Fruit fly (Drosophila melanogaster) whole organism, embryonic: ENCODE measurements around the gene CG3529.

Experiments used
- Blimp-1 ChIP-seq: fragments of 200-800 bp; sonication (Bioruptor generic); optimal IDR thresholded peaks from 3 replicates; lab custom pipeline; 2018; ENCODE audit warnings: missing biosample characterization, missing genetic modification characterization, mild to moderate bottlenecking, moderate library complexity, missing genetic modification reagents
- CG11504 ChIP-seq: fragments of 200-800 bp; sonication (Bioruptor generic); optimal IDR thresholded peaks from 3 replicates; lab custom pipeline; 2019; ENCODE audit warnings: missing biosample characterization, mild to moderate bottlenecking, missing genetic modification characterization, moderate library complexity
- CG14050 ChIP-seq: fragments of 200-800 bp; sonication (Bioruptor generic); IDR thresholded peaks from 3 replicates; pipeline ENCODE4 v1.3.6; 2022; ENCODE audit warnings: missing biosample characterization, missing genetic modification characterization
- CG14441 ChIP-seq: fragments of 200-800 bp; sonication (Bioruptor generic); IDR thresholded peaks from 2 replicates; pipeline ENCODE4 v1.3.6; 2022; ENCODE audit warnings: missing biosample characterization, missing genetic modification characterization
- CG17612 ChIP-seq: fragments of 200-800 bp; sonication (Bioruptor generic); IDR thresholded peaks from 2 replicates; pipeline ENCODE4 v1.3.6; 2022; ENCODE audit warnings: missing biosample characterization, missing genetic modification characterization
- CG17912 ChIP-seq: fragments of 200-800 bp; sonication (Bioruptor generic); optimal IDR thresholded peaks from 2 replicates; lab custom pipeline; 2018; ENCODE audit warnings: missing biosample characterization, mild to moderate bottlenecking, missing genetic modification characterization
- CG18619 ChIP-seq: fragments of 200-800 bp; sonication (Bioruptor generic); optimal IDR thresholded peaks from 3 replicates; lab custom pipeline; 2017; ENCODE audit warnings: missing biosample characterization, mild to moderate bottlenecking, missing genetic modification characterization
- CG2678 ChIP-seq: fragments of 200-800 bp; sonication (Bioruptor generic); optimal IDR thresholded peaks from 3 replicates; lab custom pipeline; 2019; ENCODE audit warnings: missing biosample characterization, mild to moderate bottlenecking, missing genetic modification characterization, moderate library complexity
- CG31441 ChIP-seq: fragments of 200-800 bp; sonication (Bioruptor generic); IDR thresholded peaks from 2 replicates; pipeline ENCODE4 v1.3.6; 2022; ENCODE audit warnings: missing biosample characterization, missing genetic modification characterization
- CG8281 ChIP-seq: fragments of 200-800 bp; sonication (Bioruptor generic); optimal IDR thresholded peaks from 2 replicates; lab custom pipeline; 2018; ENCODE audit warnings: missing biosample characterization, mild to moderate bottlenecking, missing genetic modification characterization, moderate library complexity
- CG8290 ChIP-seq, 3 experiments: fragments of 200-800 bp; sonication (Bioruptor generic); optimal IDR thresholded peaks; 2 replicates each; lab custom pipeline; 2016 to 2019; ENCODE audit warnings: missing biosample characterization in 3 of 3, missing genetic modification characterization in 3 of 3, mild to moderate bottlenecking in 2 of 3, moderate library complexity in 1 of 3
- CG9932 ChIP-seq: fragments of 200-800 bp; sonication (Bioruptor generic); IDR thresholded peaks from 2 replicates; pipeline ENCODE4 v1.3.6; 2022; ENCODE audit warnings: missing biosample characterization, missing genetic modification characterization
- CoRest ChIP-seq: fragments of 200-800 bp; sonication (Bioruptor generic); optimal IDR thresholded peaks from 3 replicates; lab custom pipeline; 2018; ENCODE audit warnings: missing biosample characterization, mild to moderate bottlenecking, missing genetic modification characterization, moderate library complexity
- D19A ChIP-seq: fragments of 200-800 bp; optimal IDR thresholded peaks from 3 replicates; lab custom pipeline; 2019; ENCODE audit warnings: missing biosample characterization, mild to moderate bottlenecking, missing genetic modification characterization, moderate library complexity
- D19B ChIP-seq: fragments of 200-800 bp; sonication (Bioruptor generic); optimal IDR thresholded peaks from 2 replicates; lab custom pipeline; 2017; ENCODE audit warnings: missing biosample characterization, mild to moderate bottlenecking, missing genetic modification characterization
- Fer1 ChIP-seq: fragments of 200-800 bp; sonication (Bioruptor generic); optimal IDR thresholded peaks from 2 replicates; lab custom pipeline; 2017; ENCODE audit warnings: missing biosample characterization, mild to moderate bottlenecking, missing genetic modification characterization
- Hr3 ChIP-seq: fragments of 200-800 bp; sonication (Bioruptor generic); optimal IDR thresholded peaks from 3 replicates; lab custom pipeline; 2016; ENCODE audit warnings: missing biosample characterization, missing genetic modification characterization
- Hr51 ChIP-seq, 2 experiments: fragments of 200-800 bp; sonication (Bioruptor generic); optimal IDR thresholded peaks; 2 replicates in 1 of 2; 3 replicates in 1 of 2; lab custom pipeline; 2016 to 2018; ENCODE audit warnings: missing biosample characterization in 2 of 2, missing genetic modification characterization in 2 of 2, mild to moderate bottlenecking in 1 of 2, moderate library complexity in 1 of 2
- Kr ChIP-seq: fragments of 200-800 bp; sonication (Bioruptor generic); optimal IDR thresholded peaks from 2 replicates; lab custom pipeline; 2017; ENCODE audit warnings: missing biosample characterization, mild to moderate bottlenecking, missing genetic modification characterization
- Max ChIP-seq: fragments of 200-800 bp; sonication (Bioruptor generic); optimal IDR thresholded peaks from 2 replicates; lab custom pipeline; 2016; ENCODE audit warnings: missing biosample characterization, mild to moderate bottlenecking, missing genetic modification characterization
- Meics ChIP-seq: fragments of 200-800 bp; sonication (Bioruptor generic); optimal IDR thresholded peaks from 2 replicates; lab custom pipeline; 2017; ENCODE audit warnings: missing biosample characterization, mild to moderate bottlenecking, missing genetic modification characterization
- Oli ChIP-seq: fragments of 200-800 bp; sonication (Bioruptor generic); optimal IDR thresholded peaks from 2 replicates; lab custom pipeline; 2018; ENCODE audit warnings: missing biosample characterization, mild to moderate bottlenecking, missing genetic modification characterization, moderate library complexity
- PHDP ChIP-seq: fragments of 200-800 bp; sonication (Bioruptor generic); optimal IDR thresholded peaks from 3 replicates; lab custom pipeline; 2018; ENCODE audit warnings: missing biosample characterization, mild to moderate bottlenecking, missing genetic modification characterization, moderate library complexity
- Sox100B ChIP-seq: fragments of 200-800 bp; sonication (Bioruptor generic); optimal IDR thresholded peaks from 3 replicates; lab custom pipeline; 2018; ENCODE audit warnings: missing biosample characterization, mild to moderate bottlenecking, missing genetic modification characterization
- Sox102F ChIP-seq: fragments of 200-800 bp; sonication (Bioruptor generic); optimal IDR thresholded peaks from 2 replicates; lab custom pipeline; 2018; ENCODE audit warnings: missing biosample characterization, mild to moderate bottlenecking, missing genetic modification characterization, moderate library complexity
- Ssrp ChIP-seq: fragments of 200-800 bp; sonication (Bioruptor generic); optimal IDR thresholded peaks from 2 replicates; lab custom pipeline; 2018; ENCODE audit warnings: missing biosample characterization, mild to moderate bottlenecking, missing genetic modification characterization, moderate library complexity
- Taf1 ChIP-seq: fragments of 200-800 bp; sonication (Bioruptor generic); IDR thresholded peaks from 2 replicates; pipeline ENCODE4 v1.3.6; 2022; ENCODE audit warnings: missing biosample characterization, missing genetic modification characterization
- Vsx1 ChIP-seq: fragments of 200-800 bp; sonication (Bioruptor generic); optimal IDR thresholded peaks from 2 replicates; lab custom pipeline; 2017; ENCODE audit warnings: missing biosample characterization, mild to moderate bottlenecking, missing genetic modification characterization, missing genetic modification reagents
- caup ChIP-seq: fragments of 200-800 bp; sonication (Bioruptor generic); optimal IDR thresholded peaks from 3 replicates; lab custom pipeline; 2017; ENCODE audit warnings: missing biosample characterization, mild to moderate bottlenecking, missing genetic modification characterization, moderate library complexity; ENCODE audit not compliant: severe bottlenecking
- cg ChIP-seq: fragments of 200-800 bp; sonication (Bioruptor generic); optimal IDR thresholded peaks from 3 replicates; lab custom pipeline; 2019; ENCODE audit warnings: missing biosample characterization, mild to moderate bottlenecking, missing genetic modification characterization, moderate library complexity
- dm ChIP-seq: fragments of 200-800 bp; sonication (Bioruptor generic); optimal IDR thresholded peaks from 3 replicates; lab custom pipeline; 2016; ENCODE audit warnings: missing biosample characterization, missing genetic modification characterization
- dysf ChIP-seq: fragments of 200-800 bp; sonication (Bioruptor generic); IDR thresholded peaks from 3 replicates; pipeline ENCODE4 v1.3.6; 2022; ENCODE audit warnings: missing biosample characterization, missing genetic modification characterization
- en ChIP-seq: fragments of 200-800 bp; sonication (Bioruptor generic); optimal IDR thresholded peaks from 2 replicates; lab custom pipeline; 2016; ENCODE audit warnings: missing biosample characterization, missing genetic modification characterization
- ewg ChIP-seq: fragments of 200-800 bp; sonication (Bioruptor generic); optimal IDR thresholded peaks from 3 replicates; lab custom pipeline; 2017; ENCODE audit warnings: mild to moderate bottlenecking, missing biosample characterization, missing genetic modification reagents, missing genetic modification characterization
- gem ChIP-seq: fragments of 200-800 bp; sonication (Bioruptor generic); optimal IDR thresholded peaks from 2 replicates; lab custom pipeline; 2019; ENCODE audit warnings: missing biosample characterization, mild to moderate bottlenecking, missing genetic modification characterization, moderate library complexity
- grau ChIP-seq: fragments of 200-800 bp; optimal IDR thresholded peaks from 3 replicates; lab custom pipeline; 2019; ENCODE audit warnings: missing biosample characterization, mild to moderate bottlenecking, missing genetic modification characterization, moderate library complexity
- hb ChIP-seq: fragments of 200-800 bp; sonication (Bioruptor generic); IDR thresholded peaks from 3 replicates; pipeline ENCODE4 v1.3.6; 2022; ENCODE audit warnings: missing biosample characterization, missing genetic modification characterization; ENCODE audit not compliant: partially characterized antibody
- lmd ChIP-seq: fragments of 200-800 bp; sonication (Bioruptor generic); IDR thresholded peaks from 2 replicates; pipeline ENCODE4 v1.3.6; 2022; ENCODE audit warnings: missing biosample characterization, missing genetic modification characterization
- mam ChIP-seq: fragments of 200-800 bp; sonication (Bioruptor generic); optimal IDR thresholded peaks from 3 replicates; lab custom pipeline; 2016; ENCODE audit warnings: missing biosample characterization, missing genetic modification characterization
- nmo ChIP-seq: fragments of 200-800 bp; sonication (Bioruptor generic); optimal IDR thresholded peaks from 2 replicates; lab custom pipeline; 2018; ENCODE audit warnings: missing biosample characterization, mild to moderate bottlenecking, missing genetic modification characterization, moderate library complexity
- phol ChIP-seq: fragments of 200-800 bp; sonication (Bioruptor generic); optimal IDR thresholded peaks from 3 replicates; lab custom pipeline; 2018; ENCODE audit warnings: missing biosample characterization, mild to moderate bottlenecking, missing genetic modification characterization, moderate library complexity
- row ChIP-seq: fragments of 200-800 bp; sonication (Bioruptor generic); IDR thresholded peaks from 3 replicates; pipeline ENCODE4 v1.3.6; 2022; ENCODE audit warnings: missing biosample characterization, missing genetic modification characterization
- sens-2 ChIP-seq: fragments of 200-800 bp; sonication (Bioruptor generic); IDR thresholded peaks from 2 replicates; pipeline ENCODE4 v1.3.6; 2022; ENCODE audit warnings: missing biosample characterization, missing genetic modification characterization
- shn ChIP-seq: fragments of 200-800 bp; sonication (Bioruptor generic); optimal IDR thresholded peaks from 3 replicates; lab custom pipeline; 2016; ENCODE audit warnings: missing biosample characterization, missing genetic modification characterization
- sna ChIP-seq: fragments of 200-800 bp; sonication (Bioruptor generic); IDR thresholded peaks from 2 replicates; pipeline ENCODE4 v1.3.6; 2022; ENCODE audit warnings: missing biosample characterization, missing genetic modification characterization; ENCODE audit not compliant: partially characterized antibody
- unc-4 ChIP-seq: fragments of 200-800 bp; sonication (Bioruptor generic); IDR thresholded peaks from 2 replicates; pipeline ENCODE4 v1.3.6; 2022; ENCODE audit warnings: missing biosample characterization, missing genetic modification characterization; ENCODE audit not compliant: partially characterized antibody
- z ChIP-seq: fragments of 200-800 bp; sonication (Bioruptor generic); IDR thresholded peaks from 3 replicates; pipeline ENCODE4 v1.3.6; 2022; ENCODE audit warnings: missing biosample characterization, missing genetic modification characterization

Gene CG3529

DNA sequence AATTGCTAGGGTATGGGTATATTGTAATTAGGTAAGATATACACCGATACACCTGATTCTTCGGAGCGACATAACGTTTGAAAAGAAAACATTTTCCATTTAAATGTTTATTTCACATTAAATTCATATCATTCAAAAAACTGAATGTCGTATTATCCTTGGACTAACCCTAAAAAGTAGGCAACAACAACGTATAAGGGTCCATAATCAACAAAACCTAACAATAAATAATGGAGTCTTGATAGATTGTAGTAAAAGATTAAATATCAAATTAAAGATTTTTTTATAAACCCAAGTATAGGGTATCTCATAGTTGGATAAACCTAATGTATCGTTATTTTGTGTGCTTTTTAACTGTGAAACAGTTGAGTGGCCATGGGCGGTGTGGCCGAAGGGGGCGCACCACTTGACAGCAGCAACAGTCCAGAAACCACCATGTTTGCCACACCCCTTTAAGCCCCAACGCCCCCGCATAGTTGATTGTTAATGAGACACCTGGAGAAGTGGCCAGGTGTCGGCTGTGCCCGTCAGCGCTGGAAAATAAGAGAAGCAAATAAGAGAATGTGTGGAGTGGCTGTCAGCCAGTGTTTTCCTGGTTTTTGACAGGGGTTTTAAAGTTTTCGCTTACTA is 21.7 kb downstream of the CG3529 start (continued):
- no peak for TF ChIP-seq Kr
- peak; percentile 58 for TF ChIP-seq gem (tag; lab: Kevin White, UChicago)
- TF ChIP-seq Taf1 (GFP tag; lab: Robert Waterston, UW): no peak
- peak; percentile 36; the same call in 1 of the 3 replicates for TF ChIP-seq dysf (GFP tag; lab: Robert Waterston, UW)
- TF ChIP-seq dm (GFP tag; lab: Kevin White, UChicago): no peak
- peak; percentile 38 for TF ChIP-seq nmo
- TF ChIP-seq cg: no peak
- 0 out of 3 replicates have a peak, but pooled peaks have one; percentile 33 for TF ChIP-seq hb (GFP tag; lab: Robert Waterston, UW)
- peak; percentile 13 for TF ChIP-seq CG18619 (GFP tag; lab: Kevin White, UChicago)
- peak; percentile 1 for TF ChIP-seq Hr3 (GFP tag; lab: Kevin White, UChicago)
- TF ChIP-seq row (GFP tag; lab: Robert Waterston, UW): peak; percentile 35; the same call in 2 of the 3 replicates
- peak; percentile 14 for TF ChIP-seq Vsx1 (GFP tag; lab: Kevin White, UChicago)
- TF ChIP-seq D19A (tag; lab: Kevin White, UChicago): peak; percentile 74
- peak; percentile 31 for TF ChIP-seq Oli (tag; lab: Kevin White, UChicago)
- peak; percentile 34 for TF ChIP-seq Ssrp (tag; lab: Kevin White, UChicago)
- TF ChIP-seq PHDP (tag; lab: Kevin White, UChicago): peak; percentile 30
- peak; percentile 15 for TF ChIP-seq shn (GFP tag; lab: Kevin White, UChicago)
- TF ChIP-seq CG11504 (tag; lab: Kevin White, UChicago): peak; percentile 66
- TF ChIP-seq CoRest (tag; lab: Kevin White, UChicago): peak; percentile 61
- TF ChIP-seq Fer1: peak; percentile 44
- peak; percentile 26 for TF ChIP-seq Blimp-1
- TF ChIP-seq CG8281 (tag; lab: Kevin White, UChicago): no peak
- no peak for TF ChIP-seq unc-4
- 0 out of 2 replicates have a peak, but pooled peaks have one; percentile 26 for TF ChIP-seq lmd (GFP tag; lab: Robert Waterston, UW)
- TF ChIP-seq Meics (GFP tag; lab: Kevin White, UChicago): peak; percentile 62
- no peak for TF ChIP-seq CG17612 (GFP tag; lab: Robert Waterston, UW)
- TF ChIP-seq sens-2 (GFP tag; lab: Robert Waterston, UW): no peak
- TF ChIP-seq grau (tag; lab: Kevin White, UChicago): peak; percentile 34
- TF ChIP-seq Sox100B: peak; percentile 64
- no peak for TF ChIP-seq CG8290 (GFP tag; optimal IDR thresholded peaks at IDR 0.05; lab: Kevin White, UChicago)
- TF ChIP-seq CG8290 (tag; optimal IDR thresholded peaks at IDR 0.05; lab: Kevin White, UChicago): peak in 1 of 2 experiments; percentile 1
- no peak for TF ChIP-seq z (GFP tag; lab: Robert Waterston, UW)
- no peak for TF ChIP-seq CG17912 (GFP tag; lab: Kevin White, UChicago)
- TF ChIP-seq en (GFP tag; lab: Kevin White, UChicago): no peak
- peak; percentile 14 for TF ChIP-seq Max (GFP tag; lab: Kevin White, UChicago)
- TF ChIP-seq CG14050 (GFP tag; lab: Robert Waterston, UW): no peak
- peak; percentile 63; the same call in 1 of the 2 replicates for TF ChIP-seq CG31441 (GFP tag; lab: Robert Waterston, UW)
- TF ChIP-seq CG9932 (GFP tag; lab: Robert Waterston, UW): peak; percentile 12; the same call in 1 of the 2 replicates
- peak; percentile 50 for TF ChIP-seq Sox102F (GFP tag; lab: Kevin White, UChicago)
- peak; percentile 24 for TF ChIP-seq mam (GFP tag; lab: Kevin White, UChicago)
- peak; percentile 73 for TF ChIP-seq CG2678 (tag; lab: Kevin White, UChicago)
- no peak for TF ChIP-seq ewg (GFP tag; lab: Kevin White, UChicago)
- TF ChIP-seq caup (GFP tag; lab: Kevin White, UChicago): peak; percentile 30
- peak; percentile 59 for TF ChIP-seq phol (tag; lab: Kevin White, UChicago)
- TF ChIP-seq D19B (GFP tag; lab: Kevin White, UChicago): peak; percentile 76
- TF ChIP-seq Hr51 (GFP tag; optimal IDR thresholded peaks at IDR 0.05; lab: Kevin White, UChicago): peak in 1 of 2 experiments; percentile 24
- no peak for TF ChIP-seq sna (GFP tag; lab: Robert Waterston, UW)
- no peak for TF ChIP-seq CG14441 (GFP tag; lab: Robert Waterston, UW)
